Worm (Caenorhabditis elegans) whole organism, mixed stage, embryonic: ENCODE data around the gene Y54G9A.9.

ENCODE experiments used
- M03D4.4 ChIP-seq: sonication (generic microtip); optimal IDR thresholded peaks from 2 replicates; lab custom pipeline; 2017; ENCODE audit warnings: mild to moderate bottlenecking, missing genetic modification characterization, missing compliant biosample characterization
- bed-3 ChIP-seq: fragments of 200-800 bp; sonication (Bioruptor generic); optimal IDR thresholded peaks from 3 replicates; lab custom pipeline; 2018; ENCODE audit warnings: mild to moderate bottlenecking, missing genetic modification characterization, moderate library complexity, missing compliant biosample characterization
- blmp-1 ChIP-seq: fragments of 150-350 bp; optimal IDR thresholded peaks from 2 replicates; lab custom pipeline; 2014; ENCODE audit warnings: missing biosample characterization, missing genetic modification characterization
- ceh-39 ChIP-seq: fragments of 150-350 bp; optimal IDR thresholded peaks from 2 replicates; lab custom pipeline; 2014; ENCODE audit warnings: missing biosample characterization, missing genetic modification characterization
- ceh-43 ChIP-seq: fragments of 200-800 bp; sonication (Bioruptor generic); optimal IDR thresholded peaks from 2 replicates; lab custom pipeline; 2018; ENCODE audit warnings: mild to moderate bottlenecking, missing genetic modification characterization, moderate library complexity, missing compliant biosample characterization
- ceh-83 ChIP-seq: fragments of 200-800 bp; sonication (Bioruptor generic); optimal IDR thresholded peaks from 2 replicates; lab custom pipeline; 2018; ENCODE audit warnings: mild to moderate bottlenecking, missing genetic modification characterization, missing compliant biosample characterization
- ces-1 ChIP-seq: fragments of 150-350 bp; optimal IDR thresholded peaks from 2 replicates; lab custom pipeline; 2014; ENCODE audit warnings: missing biosample characterization, missing genetic modification reagents, missing genetic modification characterization
- drap-1 ChIP-seq: fragments of 200-800 bp; sonication (Bioruptor generic); optimal IDR thresholded peaks from 3 replicates; lab custom pipeline; 2018; ENCODE audit warnings: mild to moderate bottlenecking, missing genetic modification characterization, missing compliant biosample characterization
- elt-1 ChIP-seq: sonication (generic microtip); optimal IDR thresholded peaks from 2 replicates; lab custom pipeline; 2017; ENCODE audit warnings: missing genetic modification characterization, mild to moderate bottlenecking, missing compliant biosample characterization, antibody characterized with exemption, moderate library complexity, borderline replicate concordance; ENCODE audit not compliant: insufficient read depth
- elt-3 ChIP-seq: fragments of 150-350 bp; optimal IDR thresholded peaks from 2 replicates; lab custom pipeline; 2014; ENCODE audit warnings: missing biosample characterization, missing genetic modification characterization
- flh-1 ChIP-seq: fragments of 200-800 bp; sonication (Bioruptor generic); optimal IDR thresholded peaks from 2 replicates; lab custom pipeline; 2018; ENCODE audit warnings: mild to moderate bottlenecking, missing genetic modification characterization, moderate library complexity, missing compliant biosample characterization
- ham-2 ChIP-seq: fragments of 200-800 bp; sonication (Bioruptor generic); optimal IDR thresholded peaks from 2 replicates; lab custom pipeline; 2018; ENCODE audit warnings: mild to moderate bottlenecking, missing genetic modification characterization, missing compliant biosample characterization
- lin-13 ChIP-seq: fragments of 150-350 bp; optimal IDR thresholded peaks from 2 replicates; lab custom pipeline; 2014; ENCODE audit warnings: missing biosample characterization, missing genetic modification characterization
- lin-32 ChIP-seq: fragments of 200-800 bp; sonication (Bioruptor generic); optimal IDR thresholded peaks from 2 replicates; lab custom pipeline; 2018; ENCODE audit warnings: mild to moderate bottlenecking, missing genetic modification characterization, missing compliant biosample characterization
- mab-5 ChIP-seq: fragments of 150-350 bp; optimal IDR thresholded peaks from 2 replicates; lab custom pipeline; 2014; ENCODE audit warnings: missing biosample characterization, missing genetic modification characterization
- mep-1 ChIP-seq: fragments of 150-350 bp; optimal IDR thresholded peaks from 2 replicates; lab custom pipeline; 2017; ENCODE audit warnings: missing biosample characterization, missing genetic modification reagents, missing genetic modification characterization, inconsistent platforms
- mls-2 ChIP-seq: sonication (generic microtip); optimal IDR thresholded peaks from 2 replicates; lab custom pipeline; 2016; ENCODE audit warnings: mild to moderate bottlenecking, missing genetic modification characterization, moderate library complexity, missing compliant biosample characterization
- nhr-12 ChIP-seq: fragments of 150-350 bp; optimal IDR thresholded peaks from 2 replicates; lab custom pipeline; 2014; ENCODE audit warnings: missing biosample characterization, missing genetic modification characterization
- nhr-237 ChIP-seq: fragments of 150-350 bp; optimal IDR thresholded peaks from 2 replicates; lab custom pipeline; 2014; ENCODE audit warnings: missing biosample characterization, missing genetic modification characterization
- nhr-28 ChIP-seq: fragments of 150-350 bp; optimal IDR thresholded peaks from 2 replicates; lab custom pipeline; 2014; ENCODE audit warnings: missing biosample characterization, missing genetic modification characterization
- nhr-76 ChIP-seq: sonication (generic microtip); optimal IDR thresholded peaks from 2 replicates; lab custom pipeline; 2017; ENCODE audit warnings: missing biosample characterization, missing genetic modification characterization
- pha-4 ChIP-seq: fragments of 150-350 bp; optimal IDR thresholded peaks from 2 replicates; lab custom pipeline; 2018; ENCODE audit warnings: missing biosample characterization, missing genetic modification reagents, missing genetic modification characterization
- sem-2 ChIP-seq: fragments of 200-800 bp; sonication (Bioruptor generic); optimal IDR thresholded peaks from 2 replicates; lab custom pipeline; 2018; ENCODE audit warnings: mild to moderate bottlenecking, missing genetic modification characterization, missing compliant biosample characterization
- snpc-4 ChIP-seq: fragments of 150-350 bp; optimal IDR thresholded peaks from 2 replicates; lab custom pipeline; 2014; ENCODE audit warnings: missing biosample characterization, missing genetic modification characterization
- sptf-1 ChIP-seq: sonication (generic microtip); optimal IDR thresholded peaks from 2 replicates; lab custom pipeline; 2017; ENCODE audit warnings: mild to moderate bottlenecking, missing genetic modification characterization, moderate library complexity, missing compliant biosample characterization
- tbx-8 ChIP-seq: fragments of 200-800 bp; sonication (Bioruptor generic); optimal IDR thresholded peaks from 2 replicates; lab custom pipeline; 2018; ENCODE audit warnings: mild to moderate bottlenecking, missing genetic modification characterization, moderate library complexity, missing compliant biosample characterization
- unc-120 ChIP-seq: sonication (generic microtip); optimal IDR thresholded peaks from 2 replicates; lab custom pipeline; 2017; ENCODE audit warnings: missing genetic modification characterization, missing compliant biosample characterization; ENCODE audit not compliant: poor library complexity, severe bottlenecking
- unc-39 ChIP-seq: fragments of 150-350 bp; optimal IDR thresholded peaks from 2 replicates; lab custom pipeline; 2014; ENCODE audit warnings: missing biosample characterization, missing genetic modification characterization
- unc-62 ChIP-seq: fragments of 150-350 bp; optimal IDR thresholded peaks from 2 replicates; lab custom pipeline; 2014; ENCODE audit warnings: missing biosample characterization, missing genetic modification reagents, missing genetic modification characterization
- zip-8 ChIP-seq: fragments of 150-350 bp; optimal IDR thresholded peaks from 2 replicates; lab custom pipeline; 2014; ENCODE audit warnings: missing biosample characterization, missing genetic modification characterization
- ztf-11 ChIP-seq: fragments of 150-350 bp; optimal IDR thresholded peaks from 2 replicates; lab custom pipeline; 2014; ENCODE audit warnings: missing biosample characterization, missing genetic modification characterization

Gene Y54G9A.9

DNA sequence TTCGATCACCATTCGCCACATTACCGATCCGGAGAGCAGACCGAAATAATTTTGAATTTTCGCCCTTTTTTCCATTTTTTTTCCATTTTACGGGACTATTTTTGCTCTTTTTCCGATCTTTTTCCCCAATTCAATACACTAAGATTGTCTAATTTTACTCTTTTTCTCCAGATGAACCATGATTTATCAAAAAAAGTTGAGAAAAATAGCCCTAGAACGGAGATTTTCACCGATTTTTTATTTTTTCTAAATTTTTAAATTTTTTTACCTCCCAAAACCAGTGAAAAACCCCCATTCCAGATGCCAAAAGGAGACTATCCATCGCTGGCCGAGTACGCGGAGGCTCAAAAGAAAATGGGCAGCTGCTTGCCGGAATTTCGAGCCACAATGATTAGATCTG lies at the start of gene Y54G9A.9:
Y54G9A.9 (plus strand) TSS at position 301 of the 400 bp plus-strand sequence.
- TF ChIP-seq drap-1 (GFP tag; lab: Kevin White, UChicago) (no peak), lin-32 (GFP tag; lab: Kevin White, UChicago) (no peak), unc-62 (GFP tag; lab: Kevin White, UChicago) (no peak), ceh-83 (no peak), mls-2 (no peak), ham-2 (GFP tag; lab: Kevin White, UChicago) (no peak), ceh-43 (GFP tag; lab: Kevin White, UChicago) (no peak), tbx-8 (no peak), ces-1 (GFP tag; lab: Kevin White, UChicago) (no peak), nhr-28 (tag; lab: Kevin White, UChicago) (no peak), nhr-237 (tag; lab: Kevin White, UChicago) (no peak), sem-2 (no peak), unc-39 (tag; lab: Kevin White, UChicago) (no peak)

- TF ChIP-seq elt-1 (tag; lab: Kevin White, UChicago) (no peak), blmp-1 (tag; lab: Kevin White, UChicago) (peak; percentile 38)
Observed at ce11 chrII:13679775-13680320, 49.7 kb upstream of the Y54G9A.9 start.

ce11 chrII:13681063-13681462 lies 48.5 kb upstream of the Y54G9A.9 start:
- TF ChIP-seq mab-5 (tag; lab: Kevin White, UChicago): no peak
- no peak for TF ChIP-seq ztf-11 (tag; lab: Kevin White, UChicago)
- no peak for TF ChIP-seq mep-1
- no peak for TF ChIP-seq nhr-12 (tag; lab: Kevin White, UChicago)
- no peak for TF ChIP-seq ceh-39
- no peak for TF ChIP-seq flh-1 (GFP tag; lab: Kevin White, UChicago)
- TF ChIP-seq bed-3 (GFP tag; lab: Kevin White, UChicago): no peak
- TF ChIP-seq nhr-76: no peak
- TF ChIP-seq nhr-28 (tag; lab: Kevin White, UChicago): no peak
- TF ChIP-seq nhr-237 (tag; lab: Kevin White, UChicago): no peak
- no peak for TF ChIP-seq snpc-4
- TF ChIP-seq M03D4.4 (tag; lab: Kevin White, UChicago): no peak
- TF ChIP-seq ceh-43 (GFP tag; lab: Kevin White, UChicago): no peak
- TF ChIP-seq lin-13 (tag; lab: Kevin White, UChicago): no peak
- TF ChIP-seq zip-8: no peak
- no peak for TF ChIP-seq blmp-1 (tag; lab: Kevin White, UChicago)
- TF ChIP-seq elt-3 (tag; lab: Kevin White, UChicago): no peak
- no peak for TF ChIP-seq unc-39 (tag; lab: Kevin White, UChicago)
- TF ChIP-seq drap-1 (GFP tag; lab: Kevin White, UChicago): no peak

DNA sequence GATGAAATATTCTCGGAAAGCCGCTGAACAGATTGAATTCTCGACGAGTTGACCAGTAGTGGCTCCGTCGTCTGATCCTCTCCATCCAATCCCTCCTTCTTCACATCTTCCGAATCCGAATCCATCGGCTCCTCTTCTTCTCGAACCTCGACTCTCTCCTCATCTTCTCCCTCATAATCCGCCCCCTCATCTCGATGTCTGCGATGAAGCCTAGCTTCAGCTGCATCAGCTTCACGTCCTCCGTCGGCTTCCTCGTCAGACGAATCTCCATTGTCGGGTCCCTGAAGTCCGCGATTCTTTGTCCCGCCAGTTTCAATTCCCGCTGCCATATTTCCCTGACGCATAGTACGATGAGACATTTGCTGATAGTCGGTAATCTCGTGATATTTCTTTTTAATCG lies 43.9 kb upstream of the Y54G9A.9 start:
- TF ChIP-seq sptf-1 (tag; lab: Kevin White, UChicago) (no peak), lin-13 (tag; lab: Kevin White, UChicago) (no peak), unc-62 (GFP tag; lab: Kevin White, UChicago) (no peak), ceh-39 (no peak), zip-8 (no peak), ztf-11 (tag; lab: Kevin White, UChicago) (no peak), pha-4 (tag; lab: Kevin White, UChicago) (no peak), drap-1 (GFP tag; lab: Kevin White, UChicago) (no peak), lin-32 (GFP tag; lab: Kevin White, UChicago) (no peak)

DNA sequence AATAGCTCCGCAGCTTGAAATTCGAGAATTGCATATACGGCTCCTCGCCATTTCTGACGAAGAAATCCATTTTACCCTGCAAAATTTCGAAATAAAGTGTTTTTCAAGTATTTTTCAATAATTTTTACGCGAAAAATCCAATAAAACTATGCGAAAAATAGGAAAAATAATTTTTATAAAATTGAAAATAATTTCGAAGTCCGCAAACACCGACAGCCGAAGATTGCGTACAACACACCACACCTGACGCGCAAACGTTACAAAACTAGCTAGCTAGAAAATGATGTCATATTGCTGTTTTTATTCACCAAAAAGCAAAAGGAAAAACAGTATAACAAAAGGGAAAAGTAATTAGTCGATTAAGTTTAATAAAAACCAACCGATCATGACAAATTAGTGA lies 34.8 kb upstream of the Y54G9A.9 start, which contains the start of gene rpoa-1:
rpoa-1 (minus strand) TSS at position 84 of the 400 bp plus-strand sequence.
- TF ChIP-seq mep-1 (peak; percentile 36), ces-1 (GFP tag; lab: Kevin White, UChicago) (peak; percentile 44), unc-120 (tag; lab: Kevin White, UChicago) (no peak), mls-2 (no peak)
